Fruit fly (Drosophila melanogaster): ENCODE results near the gene BG642312.

The BG642312 gene

dm6 chr3L:6188995-6189927, 43.9 kb downstream of the BG642312 start, which contains the start of the genes D19A and CG7386 (continued):
- TF ChIP-seq Six4 (GFP tag; optimal IDR thresholded peaks at IDR 0.05) (no peak), psq (GFP tag; optimal IDR thresholded peaks at IDR 0.05) (no peak), CG16815 (GFP tag; optimal IDR thresholded peaks at IDR 0.05) (peak; percentile 12), sob (GFP tag; IDR thresholded peaks at IDR 0.05) (peak; percentile 70), CkIIα-i1 (GFP tag; IDR thresholded peaks at IDR 0.05) (no peak), gfzf (GFP tag; optimal IDR thresholded peaks at IDR 0.05) (peak; percentile 8), CG12236 (GFP tag; optimal IDR thresholded peaks at IDR 0.05) (no peak), D (optimal IDR thresholded peaks at IDR 0.05) (no peak), D (GFP tag; optimal IDR thresholded peaks at IDR 0.05) (peak; percentile 14), Ravus (GFP tag; IDR thresholded peaks at IDR 0.05) (no peak), pnt (GFP tag; optimal IDR thresholded peaks at IDR 0.05) (peak; percentile 39), her (GFP tag; optimal IDR thresholded peaks at IDR 0.05) (peak; percentile 49), dpn (GFP tag; optimal IDR thresholded peaks at IDR 0.05) (peak; percentile 33 to 62), eyg (GFP tag; optimal IDR thresholded peaks at IDR 0.05) (no peak), CG42726 (GFP tag; IDR thresholded peaks at IDR 0.05; ENCODE audit: partially characterized antibody) (no peak), E2f1 (GFP tag; IDR thresholded peaks at IDR 0.05) (peak; percentile 59), croc (GFP tag; conservative IDR thresholded peaks at IDR 0.05) (peak; percentile 14; the same call in 1 of the 3 replicates), sisA (GFP tag; IDR thresholded peaks at IDR 0.05) (peak; percentile 72), Opbp (GFP tag; IDR thresholded peaks at IDR 0.05; ENCODE audit: partially characterized antibody) (no peak), CG7839 (tag; optimal IDR thresholded peaks at IDR 0.05) (peak; percentile 61), nerfin-1 (tag; optimal IDR thresholded peaks at IDR 0.05) (peak; percentile 16), tgo (GFP tag; IDR thresholded peaks at IDR 0.05) (peak; percentile 45), CG9215 (GFP tag; IDR thresholded peaks at IDR 0.05) (peak; percentile 22; the same call in 1 of the 2 replicates), chn (GFP tag; optimal IDR thresholded peaks at IDR 0.05) (peak; percentile 64), Elba2 (GFP tag; optimal IDR thresholded peaks at IDR 0.05) (peak; percentile 97), CG31441 (GFP tag; IDR thresholded peaks at IDR 0.05) (peak; percentile 57), CG6254 (GFP tag; optimal IDR thresholded peaks at IDR 0.05) (no peak), CG6791 (GFP tag; IDR thresholded peaks at IDR 0.05; ENCODE audit: partially characterized antibody) (peak; percentile 41; the same call in 1 of the 3 replicates), TFAM (GFP tag; optimal IDR thresholded peaks at IDR 0.05) (no peak), ftz-f1 (GFP tag; optimal IDR thresholded peaks at IDR 0.05) (no peak), CG11696 (GFP tag; IDR thresholded peaks at IDR 0.05) (peak; percentile 38), aop (GFP tag; IDR thresholded peaks at IDR 0.05) (no peak), pfk (GFP tag; optimal IDR thresholded peaks at IDR 0.05) (no peak), CG15479 (GFP tag; optimal IDR thresholded peaks at IDR 0.05) (no peak), dysf (GFP tag; IDR thresholded peaks at IDR 0.05) (peak; percentile 66), CG3065 (GFP tag; optimal IDR thresholded peaks at IDR 0.05) (no peak), CG4617 (GFP tag; optimal IDR thresholded peaks at IDR 0.05; ENCODE audit: borderline replicate concordance) (peak; percentile 7), Tbp (GFP tag; optimal IDR thresholded peaks at IDR 0.05) (no peak), Blimp-1 (GFP tag; optimal IDR thresholded peaks at IDR 0.05) (peak; percentile 48), CG2875 (GFP tag; optimal IDR thresholded peaks at IDR 0.05) (no peak), pita (GFP tag; optimal IDR thresholded peaks at IDR 0.05) (no peak), CG2129 (GFP tag; IDR thresholded peaks at IDR 0.05; ENCODE audit: partially characterized antibody) (no peak), CG17328 (GFP tag; IDR thresholded peaks at IDR 0.05) (peak; percentile 54), CG8924 (tag; optimal IDR thresholded peaks at IDR 0.05) (peak; percentile 69), Bteb2 (GFP tag; optimal IDR thresholded peaks at IDR 0.05) (peak; percentile 50), CG3407 (GFP tag; optimal IDR thresholded peaks at IDR 0.05) (no peak), CG2889 (GFP tag; IDR thresholded peaks at IDR 0.05) (0 out of 3 replicates have a peak, but pooled peaks have one; percentile 57), Ssrp (tag; optimal IDR thresholded peaks at IDR 0.05) (peak; percentile 25), CG10366 (GFP tag; IDR thresholded peaks at IDR 0.05) (peak; percentile 56)
